Fruit fly (Drosophila melanogaster): Measurements from ENCODE around the gene Fadd.

Gene Fadd

DNA sequence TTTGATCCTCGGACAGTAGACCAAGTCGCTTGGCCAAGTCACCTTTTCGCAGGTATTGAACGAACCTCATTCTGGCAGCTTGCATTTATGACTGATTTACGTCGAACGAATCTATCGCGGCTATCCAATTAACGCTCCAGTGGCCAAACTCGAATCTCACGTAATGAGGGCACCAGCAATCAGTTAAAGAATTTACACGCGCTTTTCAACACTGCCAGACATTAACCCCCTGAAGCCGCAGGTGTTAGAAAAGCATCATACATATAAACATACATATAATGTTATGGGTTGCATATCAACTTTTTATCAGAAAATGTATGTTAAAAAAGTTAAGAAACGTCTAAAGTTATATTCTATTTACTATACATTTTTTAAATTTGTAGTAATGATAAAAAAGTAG, 8.9 kb upstream of the Fadd start, which contains the start of gene CG6028 (continued):
- TF ChIP-seq cato (GFP tag; optimal IDR thresholded peaks at IDR 0.05; ENCODE audit: borderline replicate concordance) (no peak), CG3847 (GFP tag; IDR thresholded peaks at IDR 0.05) (peak; percentile 39; the same call in 1 of the 2 replicates), CG9817 (tag; optimal IDR thresholded peaks at IDR 0.05) (no peak), fu2 (GFP tag; optimal IDR thresholded peaks at IDR 0.05) (peak; percentile 3), jumu (GFP tag; optimal IDR thresholded peaks at IDR 0.05) (no peak), seq (GFP tag; IDR thresholded peaks at IDR 0.05) (no peak), CG17361 (GFP tag; IDR thresholded peaks at IDR 0.05) (0 out of 3 replicates have a peak, but pooled peaks have one; percentile 35), ind (GFP tag; optimal IDR thresholded peaks at IDR 0.05) (peak; percentile 12), Mes4 (GFP tag; optimal IDR thresholded peaks at IDR 0.05) (no peak), Fer1 (GFP tag; optimal IDR thresholded peaks at IDR 0.05) (no peak), Hmr (GFP tag; optimal IDR thresholded peaks at IDR 0.05) (no peak), CG9215 (GFP tag; IDR thresholded peaks at IDR 0.05) (no peak), nau (GFP tag; optimal IDR thresholded peaks at IDR 0.05) (no peak), NfI (GFP tag; optimal IDR thresholded peaks at IDR 0.05) (peak; percentile 39), usp (GFP tag; optimal IDR thresholded peaks at IDR 0.05) (no peak), lov (optimal IDR thresholded peaks at IDR 0.05) (no peak), lov (GFP tag; IDR thresholded peaks at IDR 0.05) (no peak), nom (GFP tag; optimal IDR thresholded peaks at IDR 0.05) (peak; percentile 32), CG12236 (GFP tag; optimal IDR thresholded peaks at IDR 0.05) (no peak), jing (GFP tag; optimal IDR thresholded peaks at IDR 0.05) (no peak), CG14014 (GFP tag; IDR thresholded peaks at IDR 0.05) (peak; percentile 24; the same call in 1 of the 2 replicates), CG16813 (GFP tag; IDR thresholded peaks at IDR 0.05; ENCODE audit: partially characterized antibody) (no peak), CG8359 (GFP tag; optimal IDR thresholded peaks at IDR 0.05; ENCODE audit: borderline replicate concordance) (no peak), Chrac-16 (GFP tag; optimal IDR thresholded peaks at IDR 0.05) (no peak), CG7786 (GFP tag; optimal IDR thresholded peaks at IDR 0.05) (no peak), Usf (GFP tag; optimal IDR thresholded peaks at IDR 0.05) (no peak), crol (GFP tag; IDR thresholded peaks at IDR 0.05) (no peak), Fer3 (tag; optimal IDR thresholded peaks at IDR 0.05) (no peak), HmgD (GFP tag; optimal IDR thresholded peaks at IDR 0.05) (no peak), gsb (GFP tag; IDR thresholded peaks at IDR 0.05) (no peak), CG17612 (GFP tag; IDR thresholded peaks at IDR 0.05) (no peak), CG2199 (GFP tag; IDR thresholded peaks at IDR 0.05) (no peak), CG12219 (GFP tag; optimal IDR thresholded peaks at IDR 0.05) (no peak), gce (GFP tag; IDR thresholded peaks at IDR 0.05) (no peak), cwo (GFP tag; optimal IDR thresholded peaks at IDR 0.05) (no peak), CG3163 (GFP tag; optimal IDR thresholded peaks at IDR 0.05) (no peak), btn (GFP tag; optimal IDR thresholded peaks at IDR 0.05) (no peak), Awh (GFP tag; IDR thresholded peaks at IDR 0.05) (no peak), schlank (tag; optimal IDR thresholded peaks at IDR 0.05) (no peak), CG8478 (optimal IDR thresholded peaks at IDR 0.05) (no peak), CG10543 (GFP tag; optimal IDR thresholded peaks at IDR 0.05) (peak; percentile 0), CG11696 (GFP tag; IDR thresholded peaks at IDR 0.05) (no peak), nmo (GFP tag; optimal IDR thresholded peaks at IDR 0.05) (no peak), pan (optimal IDR thresholded peaks at IDR 0.05) (no peak), pan (GFP tag; optimal IDR thresholded peaks at IDR 0.05 in 1 of 2, IDR thresholded peaks at IDR 0.05 in 1 of 2) (peak in 1 of 2 experiments; percentile 16), sens (GFP tag) (peak; percentile 78), klu (GFP tag; IDR thresholded peaks at IDR 0.05) (no peak), CG14965 (GFP tag; optimal IDR thresholded peaks at IDR 0.05; ENCODE audit: borderline replicate concordance) (no peak), Elba2 (GFP tag; optimal IDR thresholded peaks at IDR 0.05) (no peak), zfh2 (GFP tag; optimal IDR thresholded peaks at IDR 0.05) (peak; percentile 28), jigr1 (GFP tag; IDR thresholded peaks at IDR 0.05) (no peak), sima (GFP tag; optimal IDR thresholded peaks at IDR 0.05) (no peak), ems (GFP tag; optimal IDR thresholded peaks at IDR 0.05) (peak; percentile 36)

Data from whole organism, embryonic.